Worm (Caenorhabditis elegans) whole organism, L1 larva: Measurements from ENCODE around the gene rps-4.

Source experiments
- C04F5.9 ChIP-seq: sonication (generic microtip); optimal IDR thresholded peaks from 2 replicates; lab custom pipeline; 2016; ENCODE audit warnings: missing genetic modification characterization, missing compliant biosample characterization
- C34B4.2 ChIP-seq: sonication (generic microtip); optimal IDR thresholded peaks from 2 replicates; lab custom pipeline; 2017; ENCODE audit warnings: mild to moderate bottlenecking, missing genetic modification characterization, missing compliant biosample characterization
- alr-1 ChIP-seq: fragments of 200-800 bp; sonication (Bioruptor generic); optimal IDR thresholded peaks from 2 replicates; lab custom pipeline; 2018; ENCODE audit warnings: borderline replicate concordance, mild to moderate bottlenecking, missing genetic modification characterization, missing compliant biosample characterization
- ceh-8 ChIP-seq: fragments of 200-800 bp; sonication (Bioruptor generic); optimal IDR thresholded peaks from 2 replicates; lab custom pipeline; 2018; ENCODE audit warnings: mild to moderate bottlenecking, missing genetic modification characterization, moderate library complexity, missing compliant biosample characterization
- ceh-88 ChIP-seq: fragments of 200-800 bp; sonication (Bioruptor generic); IDR thresholded peaks from 2 replicates; pipeline ENCODE4 v1.3.6; 2022; ENCODE audit warnings: missing genetic modification characterization, missing compliant biosample characterization
- ceh-90 ChIP-seq: sonication (generic microtip); optimal IDR thresholded peaks from 2 replicates; lab custom pipeline; 2016; ENCODE audit warnings: missing genetic modification characterization, missing compliant biosample characterization
- ces-1 ChIP-seq: fragments of 150-350 bp; optimal IDR thresholded peaks from 2 replicates; lab custom pipeline; 2014; ENCODE audit warnings: missing biosample characterization, missing genetic modification reagents, missing genetic modification characterization
- dpl-1 ChIP-seq, 3 experiments: fragments of 150-350 bp in 2 of 3; sonication (generic microtip) in 1 of 3; optimal IDR thresholded peaks; 2 replicates each; lab custom pipeline; 2014 to 2017; ENCODE audit warnings: missing biosample characterization in 3 of 3, missing genetic modification characterization in 3 of 3, missing genetic modification reagents in 3 of 3
- dsc-1 ChIP-seq: sonication (generic microtip); optimal IDR thresholded peaks from 2 replicates; lab custom pipeline; 2016; ENCODE audit warnings: mild to moderate bottlenecking, missing genetic modification characterization, missing compliant biosample characterization
- efl-1 ChIP-seq, 4 experiments: fragments of 150-350 bp; optimal IDR thresholded peaks in 3 of 4; peaks in 1 of 4; 1 replicate in 1 of 4; 2 replicates in 3 of 4; lab custom pipeline; 2014; ENCODE audit warnings: missing biosample characterization in 2 of 4, missing genetic modification characterization in 2 of 4, missing genetic modification reagents in 2 of 4
- egl-27 ChIP-seq, 2 experiments: fragments of 150-350 bp in 1 of 2; sonication (generic microtip); optimal IDR thresholded peaks; 3 replicates each; lab custom pipeline; 2017 to 2018; ENCODE audit warnings: missing biosample characterization in 2 of 2, missing genetic modification characterization in 2 of 2, missing genetic modification reagents in 2 of 2
- elt-2 ChIP-seq: sonication (generic microtip); optimal IDR thresholded peaks from 2 replicates; lab custom pipeline; 2016; ENCODE audit warnings: missing genetic modification characterization, mild to moderate bottlenecking, inconsistent platforms, missing compliant biosample characterization, missing genetic modification reagents
- elt-3 ChIP-seq, 6 experiments: fragments of 150-350 bp in 1 of 6; sonication (generic microtip); optimal IDR thresholded peaks; 2 replicates each; lab custom pipeline; 2017 to 2018; ENCODE audit warnings: missing biosample characterization in 6 of 6, missing genetic modification characterization in 6 of 6, inconsistent platforms in 1 of 6
- ets-5 ChIP-seq: fragments of 200-800 bp; sonication (Bioruptor generic); IDR thresholded peaks from 2 replicates; pipeline ENCODE4 v1.3.6; 2022; ENCODE audit warnings: missing genetic modification characterization, missing compliant biosample characterization
- fkh-10 ChIP-seq: sonication (generic microtip); optimal IDR thresholded peaks from 2 replicates; lab custom pipeline; 2017; ENCODE audit warnings: missing biosample characterization, missing genetic modification reagents, missing genetic modification characterization
- fkh-4 ChIP-seq: sonication (generic microtip); optimal IDR thresholded peaks from 2 replicates; lab custom pipeline; 2016; ENCODE audit warnings: missing compliant biosample characterization, missing genetic modification characterization, borderline replicate concordance
- fkh-8 ChIP-seq: sonication (generic microtip); optimal IDR thresholded peaks from 2 replicates; lab custom pipeline; 2016; ENCODE audit warnings: mild to moderate bottlenecking, missing genetic modification characterization, missing compliant biosample characterization
- fos-1 ChIP-seq: fragments of 150-350 bp; optimal IDR thresholded peaks from 2 replicates; lab custom pipeline; 2014; ENCODE audit warnings: missing biosample characterization, missing genetic modification characterization
- hpl-2 ChIP-seq: fragments of 150-350 bp; optimal IDR thresholded peaks from 2 replicates; lab custom pipeline; 2014; ENCODE audit warnings: missing biosample characterization, missing genetic modification reagents, missing genetic modification characterization
- jun-1 ChIP-seq: fragments of 150-350 bp; optimal IDR thresholded peaks from 2 replicates; lab custom pipeline; 2014; ENCODE audit warnings: missing biosample characterization, missing genetic modification reagents, missing genetic modification characterization
- mab-9 ChIP-seq: fragments of 200-800 bp; sonication (Bioruptor generic); IDR thresholded peaks from 2 replicates; pipeline ENCODE4 v1.3.6; 2022; ENCODE audit warnings: missing genetic modification reagents, missing genetic modification characterization, missing compliant biosample characterization
- mdl-1 ChIP-seq, 2 experiments: fragments of 150-350 bp; optimal IDR thresholded peaks; 2 replicates each; lab custom pipeline; 2014 to 2017; ENCODE audit warnings: missing biosample characterization in 2 of 2, missing genetic modification characterization in 2 of 2, inconsistent platforms in 1 of 2
- mef-2 ChIP-seq: fragments of 150-350 bp; optimal IDR thresholded peaks from 2 replicates; lab custom pipeline; 2014; ENCODE audit warnings: missing biosample characterization, missing genetic modification characterization
- mep-1 ChIP-seq: fragments of 150-350 bp; optimal IDR thresholded peaks from 2 replicates; lab custom pipeline; 2014; ENCODE audit warnings: missing biosample characterization, missing genetic modification characterization
- nhr-12 ChIP-seq: sonication (generic microtip); optimal IDR thresholded peaks from 2 replicates; lab custom pipeline; 2017; ENCODE audit warnings: missing biosample characterization, missing genetic modification characterization
- nhr-19 ChIP-seq: fragments of 200-800 bp; sonication (Bioruptor generic); conservative IDR thresholded peaks from 2 replicates; pipeline ENCODE4 v1.3.6; 2022; ENCODE audit warnings: missing genetic modification characterization, missing compliant biosample characterization
- nhr-237 ChIP-seq: fragments of 150-350 bp; optimal IDR thresholded peaks from 2 replicates; lab custom pipeline; 2014; ENCODE audit warnings: missing biosample characterization, missing genetic modification characterization
- nhr-28 ChIP-seq: fragments of 150-350 bp; optimal IDR thresholded peaks from 2 replicates; lab custom pipeline; 2014; ENCODE audit warnings: missing biosample characterization, missing genetic modification characterization
- nhr-76 ChIP-seq: sonication (generic microtip); optimal IDR thresholded peaks from 2 replicates; lab custom pipeline; 2017; ENCODE audit warnings: missing biosample characterization, missing genetic modification characterization
- nhr-77 ChIP-seq: fragments of 150-350 bp; optimal IDR thresholded peaks from 2 replicates; lab custom pipeline; 2014; ENCODE audit warnings: missing biosample characterization, missing genetic modification characterization
- nhr-85 ChIP-seq: sonication (generic microtip); peaks from one replicate; lab custom pipeline; 2016; ENCODE audit warnings: missing genetic modification characterization, inconsistent platforms, missing compliant biosample characterization
- nhr-90 ChIP-seq: sonication (generic microtip); optimal IDR thresholded peaks from 2 replicates; lab custom pipeline; 2016; ENCODE audit warnings: mild to moderate bottlenecking, missing genetic modification characterization, missing compliant biosample characterization; ENCODE audit not compliant: poor library complexity
- pag-3 ChIP-seq: sonication (generic microtip); optimal IDR thresholded peaks from 2 replicates; lab custom pipeline; 2017; ENCODE audit warnings: missing genetic modification characterization, mild to moderate bottlenecking, missing compliant biosample characterization, antibody characterized with exemption, borderline replicate concordance; ENCODE audit not compliant: insufficient read depth
- pax-3 ChIP-seq: fragments of 200-800 bp; sonication (Bioruptor generic); optimal IDR thresholded peaks from 2 replicates; lab custom pipeline; 2018; ENCODE audit warnings: mild to moderate bottlenecking, missing genetic modification characterization, moderate library complexity, missing compliant biosample characterization
- rnt-1 ChIP-seq: sonication (generic microtip); optimal IDR thresholded peaks from 2 replicates; lab custom pipeline; 2016; ENCODE audit warnings: mild to moderate bottlenecking, missing genetic modification characterization, moderate library complexity, missing compliant biosample characterization
- skn-1 ChIP-seq: fragments of 150-350 bp; optimal IDR thresholded peaks from 2 replicates; lab custom pipeline; 2014; ENCODE audit warnings: missing biosample characterization, missing genetic modification characterization
- snpc-4 ChIP-seq: fragments of 150-350 bp; optimal IDR thresholded peaks from 2 replicates; lab custom pipeline; 2014; ENCODE audit warnings: missing biosample characterization, missing genetic modification characterization
- snu-23 ChIP-seq: sonication (generic microtip); optimal IDR thresholded peaks from 2 replicates; lab custom pipeline; 2016; ENCODE audit warnings: missing genetic modification characterization, missing compliant biosample characterization
- sox-4 ChIP-seq: sonication (generic microtip); optimal IDR thresholded peaks from 2 replicates; lab custom pipeline; 2016; ENCODE audit warnings: missing genetic modification characterization, missing compliant biosample characterization
- sptf-1 ChIP-seq: fragments of 150-350 bp; optimal IDR thresholded peaks from 2 replicates; lab custom pipeline; 2014; ENCODE audit warnings: missing biosample characterization, missing genetic modification characterization
- tbx-2 ChIP-seq: sonication (generic microtip); optimal IDR thresholded peaks from 2 replicates; lab custom pipeline; 2016; ENCODE audit warnings: missing genetic modification characterization, missing compliant biosample characterization
- tlp-1 ChIP-seq: fragments of 150-350 bp; optimal IDR thresholded peaks from 2 replicates; lab custom pipeline; 2014; ENCODE audit warnings: missing biosample characterization, missing genetic modification characterization
- unc-30 ChIP-seq: sonication (generic microtip); optimal IDR thresholded peaks from 2 replicates; lab custom pipeline; 2017; ENCODE audit warnings: missing biosample characterization, missing genetic modification characterization
- unc-86 ChIP-seq: sonication (generic microtip); optimal IDR thresholded peaks from 2 replicates; lab custom pipeline; 2016; ENCODE audit warnings: missing genetic modification characterization, missing compliant biosample characterization
- vab-15 ChIP-seq: sonication (generic microtip); optimal IDR thresholded peaks from 2 replicates; lab custom pipeline; 2017; ENCODE audit warnings: missing genotype, mild to moderate bottlenecking, missing genetic modification characterization, missing compliant biosample characterization
- xbp-1 ChIP-seq: sonication (generic microtip); optimal IDR thresholded peaks from 2 replicates; lab custom pipeline; 2016; ENCODE audit warnings: missing genetic modification characterization, missing compliant biosample characterization
- ztf-4 ChIP-seq: fragments of 150-350 bp; optimal IDR thresholded peaks from 2 replicates; lab custom pipeline; 2014; ENCODE audit warnings: missing biosample characterization, missing genetic modification characterization

Gene rps-4

DNA sequence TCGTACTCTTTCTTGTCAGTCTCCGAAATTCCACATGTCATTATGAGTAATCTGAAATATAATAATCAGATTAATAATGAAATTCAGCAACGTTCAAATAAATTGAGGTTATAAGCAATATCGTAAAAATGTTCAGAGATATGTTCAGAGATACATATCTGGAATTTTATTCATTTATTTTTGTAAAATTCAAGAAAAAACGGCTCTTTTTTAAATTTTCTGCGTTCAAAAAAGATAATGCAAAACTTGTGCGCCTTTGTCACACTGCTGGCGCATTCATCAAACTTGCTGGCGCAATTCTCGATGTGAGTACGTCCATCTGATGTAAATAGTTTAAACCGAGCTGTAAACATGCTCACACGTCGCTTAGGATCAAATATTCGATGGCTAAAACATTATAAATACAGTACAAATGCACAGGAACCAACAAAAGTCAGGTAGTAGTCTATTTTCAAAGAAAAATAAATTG lies 18.8 kb upstream of the rps-4 start, which contains the start of the genes rde-8 and ZC477.3 (continued):
- no peak for TF ChIP-seq nhr-237 (tag; lab: Kevin White, UChicago)
- no peak for TF ChIP-seq ceh-90
- TF ChIP-seq fos-1: peak; percentile 9
- TF ChIP-seq ets-5: no peak
- peak; percentile 63 to 83 (median 80) for TF ChIP-seq dpl-1 (GFP tag; optimal IDR thresholded peaks at IDR 0.05; lab: Kevin White, UChicago)
- TF ChIP-seq mab-9 (GFP tag; lab: Robert Waterston, UW): peak; percentile 23; the same call in 1 of the 2 replicates
- peak; percentile 94 for TF ChIP-seq mep-1 (tag; lab: Kevin White, UChicago)
- TF ChIP-seq efl-1 (optimal IDR thresholded peaks at IDR 0.05; lab: Kevin White, UChicago): peak; percentile 76 to 83
- peak; percentile 76 to 97 for TF ChIP-seq efl-1 (GFP tag; optimal IDR thresholded peaks at IDR 0.05 in 1 of 2; lab: Kevin White, UChicago)
- no peak for TF ChIP-seq nhr-28 (tag; lab: Kevin White, UChicago)
- peak; percentile 5 for TF ChIP-seq nhr-77 (tag; lab: Kevin White, UChicago)
- TF ChIP-seq nhr-90: peak; percentile 85
- TF ChIP-seq fkh-10: no peak
- TF ChIP-seq nhr-12 (tag; lab: Kevin White, UChicago): no peak
- TF ChIP-seq elt-3 (tag; optimal IDR thresholded peaks at IDR 0.05; lab: Kevin White, UChicago): peak in 2 of 6 experiments; percentile 0 to 3
- TF ChIP-seq fkh-8 (tag; lab: Kevin White, UChicago): peak; percentile 48
- TF ChIP-seq nhr-76 (tag; lab: Kevin White, UChicago): no peak
- TF ChIP-seq snpc-4 (tag; lab: Kevin White, UChicago): peak; percentile 80
- no peak for TF ChIP-seq ztf-4
- TF ChIP-seq C34B4.2 (tag; lab: Kevin White, UChicago): no peak
- no peak for TF ChIP-seq tlp-1 (tag; lab: Kevin White, UChicago)
- TF ChIP-seq mdl-1 (tag; optimal IDR thresholded peaks at IDR 0.05; lab: Kevin White, UChicago): peak in 1 of 2 experiments; percentile 62
- peak; percentile 90 for TF ChIP-seq snu-23 (GFP tag; lab: Kevin White, UChicago)
- peak; percentile 38 for TF ChIP-seq ceh-88 (GFP tag; lab: Robert Waterston, UW)
- no peak for TF ChIP-seq unc-30 (tag; lab: Kevin White, UChicago)
- peak; percentile 65 for TF ChIP-seq jun-1 (tag; lab: Kevin White, UChicago)
- peak; percentile 52 for TF ChIP-seq elt-2
- no peak for TF ChIP-seq ceh-8
- no peak for TF ChIP-seq pag-3 (tag; lab: Kevin White, UChicago)
- peak; percentile 85 for TF ChIP-seq tbx-2 (tag; lab: Kevin White, UChicago)
- TF ChIP-seq skn-1: peak; percentile 74
- TF ChIP-seq hpl-2 (GFP tag; lab: Kevin White, UChicago): no peak
- TF ChIP-seq alr-1 (tag; lab: Kevin White, UChicago): no peak
- TF ChIP-seq vab-15 (tag; lab: Kevin White, UChicago): no peak
- TF ChIP-seq nhr-85 (tag; lab: Kevin White, UChicago): peak; percentile 68
- TF ChIP-seq C04F5.9 (tag; lab: Kevin White, UChicago): no peak
- TF ChIP-seq dsc-1 (tag; lab: Kevin White, UChicago): peak; percentile 83
- peak; percentile 82 for TF ChIP-seq xbp-1 (tag; lab: Kevin White, UChicago)
- no peak for TF ChIP-seq egl-27 (tag; optimal IDR thresholded peaks at IDR 0.05; lab: Kevin White, UChicago)
- no peak for TF ChIP-seq sptf-1 (tag; lab: Kevin White, UChicago)
- TF ChIP-seq ces-1 (GFP tag; lab: Kevin White, UChicago): no peak
- TF ChIP-seq pax-3: no peak
- no peak for TF ChIP-seq mef-2 (tag; lab: Kevin White, UChicago)
- TF ChIP-seq rnt-1 (tag; lab: Kevin White, UChicago): peak; percentile 89
- TF ChIP-seq sox-4 (tag; lab: Kevin White, UChicago): peak; percentile 49
- peak; percentile 58 for TF ChIP-seq fkh-4 (tag; lab: Kevin White, UChicago)
- TF ChIP-seq nhr-19 (GFP tag; lab: Robert Waterston, UW): peak; percentile 78
- peak; percentile 78 for TF ChIP-seq unc-86 (tag; lab: Kevin White, UChicago)
- TF ChIP-seq, all 84 proteins: peak for 51
